Worm (Caenorhabditis elegans): ENCODE measurements around the gene inpp-5K.

Gene inpp-5K

DNA sequence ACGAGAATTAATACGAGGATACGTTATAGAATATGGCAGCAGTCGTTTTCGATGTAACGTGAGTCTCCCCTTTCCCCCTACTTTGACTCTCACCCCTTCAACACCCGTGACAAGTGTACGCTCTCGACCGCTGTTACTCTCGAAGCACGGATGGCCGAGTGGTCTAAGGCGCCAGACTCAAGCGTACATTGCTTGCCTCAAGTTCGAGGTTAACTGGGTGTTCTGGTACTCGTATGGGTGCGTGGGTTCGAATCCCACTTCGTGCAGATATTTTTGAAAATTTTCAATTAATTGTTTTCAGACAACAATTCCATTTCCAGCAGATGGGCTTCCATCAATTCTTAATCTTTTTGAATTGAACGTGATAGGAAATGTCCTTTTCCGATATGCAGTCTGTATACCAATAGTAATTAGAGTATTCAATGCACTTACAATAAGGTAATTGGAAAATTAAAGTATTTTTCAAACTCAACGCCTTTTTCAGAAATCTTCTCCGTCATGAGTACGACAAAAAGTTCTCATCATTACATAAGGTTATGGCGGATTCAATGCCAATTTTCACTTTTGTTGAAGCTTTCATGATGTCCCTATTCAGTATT is 51.6 kb downstream of the inpp-5K start (continued):
- TF ChIP-seq nhr-76 (tag; optimal IDR thresholded peaks at IDR 0.05) (no peak), lin-15B (tag; optimal IDR thresholded peaks at IDR 0.05) (no peak), hpl-2 (GFP tag; optimal IDR thresholded peaks at IDR 0.05) (no peak), snpc-4 (tag; optimal IDR thresholded peaks at IDR 0.05) (peak; percentile 24), vab-15 (tag; optimal IDR thresholded peaks at IDR 0.05) (peak; percentile 55), sptf-1 (tag; optimal IDR thresholded peaks at IDR 0.05) (no peak), ces-1 (GFP tag; optimal IDR thresholded peaks at IDR 0.05) (no peak), lsy-2 (tag; optimal IDR thresholded peaks at IDR 0.05) (peak; percentile 70 to 89), nhr-47 (tag; optimal IDR thresholded peaks at IDR 0.05) (peak; percentile 83), fkh-10 (GFP tag; optimal IDR thresholded peaks at IDR 0.05) (peak; percentile 60), aly-2 (tag; optimal IDR thresholded peaks at IDR 0.05) (peak; percentile 63), mdl-1 (tag; optimal IDR thresholded peaks at IDR 0.05) (peak in 1 of 2 experiments; percentile 80), unc-62 (GFP tag; optimal IDR thresholded peaks at IDR 0.05) (no peak), mab-9 (GFP tag; IDR thresholded peaks at IDR 0.05) (0 out of 2 replicates have a peak, but pooled peaks have one; percentile 24), snu-23 (GFP tag; optimal IDR thresholded peaks at IDR 0.05) (peak; percentile 86), efl-1 (optimal IDR thresholded peaks at IDR 0.05) (peak; percentile 62 to 68), efl-1 (GFP tag; optimal IDR thresholded peaks at IDR 0.05 in 1 of 2) (peak; percentile 50 to 96), mef-2 (tag; optimal IDR thresholded peaks at IDR 0.05) (no peak), nhr-11 (tag; optimal IDR thresholded peaks at IDR 0.05) (no peak), pag-3 (tag; optimal IDR thresholded peaks at IDR 0.05; ENCODE audit: borderline replicate concordance, insufficient read depth) (no peak), ceh-90 (tag; optimal IDR thresholded peaks at IDR 0.05) (no peak), lin-39 (tag; optimal IDR thresholded peaks at IDR 0.05) (no peak), nhr-20 (tag; optimal IDR thresholded peaks at IDR 0.05) (peak; percentile 78), nhr-19 (GFP tag; conservative IDR thresholded peaks at IDR 0.05) (peak; percentile 74), ets-5 (GFP tag; IDR thresholded peaks at IDR 0.05) (no peak), swsn-7 (tag; optimal IDR thresholded peaks at IDR 0.05) (peak; percentile 79), elt-3 (tag; optimal IDR thresholded peaks at IDR 0.05) (peak in 2 of 6 experiments; percentile 22 to 24), egl-27 (tag; optimal IDR thresholded peaks at IDR 0.05) (peak in 1 of 2 experiments; percentile 9), blmp-1 (tag; optimal IDR thresholded peaks at IDR 0.05) (peak; percentile 19), hlh-17 (GFP tag; optimal IDR thresholded peaks at IDR 0.05; ENCODE audit: borderline replicate concordance) (no peak), jun-1 (tag; optimal IDR thresholded peaks at IDR 0.05) (peak; percentile 42), lir-3 (tag; optimal IDR thresholded peaks at IDR 0.05; ENCODE audit: poor library complexity) (peak; percentile 41), xbp-1 (tag; optimal IDR thresholded peaks at IDR 0.05) (peak; percentile 68), zag-1 (tag; optimal IDR thresholded peaks at IDR 0.05) (no peak), ceh-82 (tag; optimal IDR thresholded peaks at IDR 0.05) (peak in 2 of 3 experiments; percentile 32 to 74), grh-1 (GFP tag; IDR thresholded peaks at IDR 0.05) (no peak), unc-130 (tag; optimal IDR thresholded peaks at IDR 0.05) (peak; percentile 49), dsc-1 (tag; optimal IDR thresholded peaks at IDR 0.05) (peak; percentile 79), irx-1 (tag; optimal IDR thresholded peaks at IDR 0.05) (peak; percentile 55), nhr-77 (tag; optimal IDR thresholded peaks at IDR 0.05) (peak; percentile 58), lin-14 (GFP tag; optimal IDR thresholded peaks at IDR 0.05) (peak; percentile 65), hlh-4 (tag; optimal IDR thresholded peaks at IDR 0.05) (no peak), alr-1 (tag; optimal IDR thresholded peaks at IDR 0.05; ENCODE audit: borderline replicate concordance) (no peak), pqm-1 (tag; optimal IDR thresholded peaks at IDR 0.05) (no peak), ama-1 (optimal IDR thresholded peaks at IDR 0.05) (no peak), tbx-2 (tag; optimal IDR thresholded peaks at IDR 0.05) (peak; percentile 67), fos-1 (tag; optimal IDR thresholded peaks at IDR 0.05) (peak; percentile 37), nhr-28 (tag; optimal IDR thresholded peaks at IDR 0.05) (no peak), zip-4 (GFP tag; optimal IDR thresholded peaks at IDR 0.05) (peak; percentile 12), C04F5.9 (tag; optimal IDR thresholded peaks at IDR 0.05) (peak; percentile 34), ceh-88 (GFP tag; IDR thresholded peaks at IDR 0.05) (peak; percentile 56), C16A3.4 (tag; optimal IDR thresholded peaks at IDR 0.05) (peak; percentile 66), unc-98 (GFP tag; IDR thresholded peaks at IDR 0.05) (no peak)
